Fruit fly (Drosophila melanogaster) whole organism, embryonic: Measurements from ENCODE around the gene CG34179.

Experiments used
- ATbp ChIP-seq: fragments of 200-800 bp; sonication (Bioruptor generic); optimal IDR thresholded peaks from 2 replicates; lab custom pipeline; 2017; ENCODE audit warnings: missing biosample characterization, mild to moderate bottlenecking, missing genetic modification characterization, missing genetic modification reagents
- Bdp1 ChIP-seq: fragments of 200-800 bp; sonication (Bioruptor generic); optimal IDR thresholded peaks from 3 replicates; lab custom pipeline; 2016; ENCODE audit warnings: missing biosample characterization, missing genetic modification characterization
- Bteb2 ChIP-seq: fragments of 200-800 bp; sonication (Bioruptor generic); optimal IDR thresholded peaks from 2 replicates; lab custom pipeline; 2016; ENCODE audit warnings: missing biosample characterization, missing genetic modification characterization
- CG10543 ChIP-seq: fragments of 200-800 bp; sonication (Bioruptor generic); optimal IDR thresholded peaks from 3 replicates; lab custom pipeline; 2017; ENCODE audit warnings: missing biosample characterization, mild to moderate bottlenecking, missing genetic modification characterization, moderate library complexity
- CG10979 ChIP-seq: fragments of 200-800 bp; sonication (Bioruptor generic); optimal IDR thresholded peaks from 2 replicates; lab custom pipeline; 2018; ENCODE audit warnings: missing biosample characterization, mild to moderate bottlenecking, missing genetic modification characterization, moderate library complexity
- CG11560 ChIP-seq: fragments of 200-800 bp; sonication (Bioruptor generic); IDR thresholded peaks from 3 replicates; pipeline ENCODE4 v1.3.6; 2022; ENCODE audit warnings: missing biosample characterization, missing genetic modification characterization
- CG12769 ChIP-seq: fragments of 200-800 bp; sonication (Bioruptor generic); optimal IDR thresholded peaks from 2 replicates; lab custom pipeline; 2019; ENCODE audit warnings: missing biosample characterization, mild to moderate bottlenecking, missing genetic modification characterization, moderate library complexity
- CG13296 ChIP-seq: fragments of 200-800 bp; sonication (Bioruptor generic); optimal IDR thresholded peaks from 3 replicates; lab custom pipeline; 2018; ENCODE audit warnings: missing biosample characterization, mild to moderate bottlenecking, missing genetic modification characterization
- CG13624 ChIP-seq: fragments of 200-800 bp; sonication (Bioruptor generic); optimal IDR thresholded peaks from 2 replicates; lab custom pipeline; 2016; ENCODE audit warnings: missing biosample characterization, missing genetic modification characterization
- CG14860 ChIP-seq: fragments of 200-800 bp; sonication (Bioruptor generic); IDR thresholded peaks from 3 replicates; pipeline ENCODE4 v1.3.6; 2022; ENCODE audit warnings: missing biosample characterization, missing genetic modification characterization; ENCODE audit not compliant: partially characterized antibody
- CG15073 ChIP-seq: fragments of 200-800 bp; sonication (Bioruptor generic); optimal IDR thresholded peaks from 2 replicates; lab custom pipeline; 2016; ENCODE audit warnings: missing biosample characterization, missing genetic modification characterization
- CG15269 ChIP-seq: fragments of 200-800 bp; sonication (Bioruptor generic); optimal IDR thresholded peaks from 2 replicates; lab custom pipeline; 2018; ENCODE audit warnings: missing biosample characterization, mild to moderate bottlenecking, missing genetic modification characterization, moderate library complexity
- CG1529 ChIP-seq: fragments of 200-800 bp; sonication (Bioruptor generic); optimal IDR thresholded peaks from 3 replicates; lab custom pipeline; 2018; ENCODE audit warnings: missing biosample characterization, missing genetic modification characterization
- CG16779 ChIP-seq: fragments of 200-800 bp; sonication (Bioruptor generic); IDR thresholded peaks from 2 replicates; pipeline ENCODE4 v1.3.6; 2022; ENCODE audit warnings: missing biosample characterization, missing genetic modification characterization
- CG17568 ChIP-seq: fragments of 200-800 bp; sonication (Bioruptor generic); optimal IDR thresholded peaks from 2 replicates; lab custom pipeline; 2018; ENCODE audit warnings: missing biosample characterization, mild to moderate bottlenecking, missing genetic modification characterization, moderate library complexity
- CG2116 ChIP-seq: fragments of 200-800 bp; sonication (Bioruptor generic); optimal IDR thresholded peaks from 3 replicates; lab custom pipeline; 2018; ENCODE audit warnings: missing biosample characterization, mild to moderate bottlenecking, missing genetic modification characterization
- CG3281 ChIP-seq: fragments of 200-800 bp; sonication (Bioruptor generic); optimal IDR thresholded peaks from 3 replicates; lab custom pipeline; 2017; ENCODE audit warnings: missing biosample characterization, mild to moderate bottlenecking, missing genetic modification characterization
- CG3726 ChIP-seq: fragments of 200-800 bp; sonication (Bioruptor generic); IDR thresholded peaks from 3 replicates; pipeline ENCODE4, ENCODE4 v1.3.6; 2022; ENCODE audit warnings: missing biosample characterization, missing genetic modification characterization
- CG6254 ChIP-seq: fragments of 200-800 bp; sonication (Bioruptor generic); optimal IDR thresholded peaks from 3 replicates; lab custom pipeline; 2017; ENCODE audit warnings: mild to moderate bottlenecking, missing biosample characterization, missing genetic modification reagents, missing genetic modification characterization
- CG6654 ChIP-seq: fragments of 200-800 bp; sonication (Bioruptor generic); optimal IDR thresholded peaks from 2 replicates; lab custom pipeline; 2017; ENCODE audit warnings: missing biosample characterization, mild to moderate bottlenecking, missing genetic modification characterization
- CG7928 ChIP-seq: fragments of 200-800 bp; sonication (Bioruptor generic); optimal IDR thresholded peaks from 2 replicates; lab custom pipeline; 2017; ENCODE audit warnings: missing biosample characterization, mild to moderate bottlenecking, missing genetic modification characterization
- CG9609 ChIP-seq: fragments of 200-800 bp; sonication (Bioruptor generic); optimal IDR thresholded peaks from 3 replicates; lab custom pipeline; 2016; ENCODE audit warnings: missing biosample characterization, missing genetic modification characterization
- D ChIP-seq, 2 experiments: fragments of 200-800 bp in 1 of 2; fragments of >200 bp in 1 of 2; sonication (Bioruptor generic) in 1 of 2; optimal IDR thresholded peaks; 2 replicates in 1 of 2; 3 replicates in 1 of 2; lab custom pipeline; 2017; ENCODE audit warnings: mild to moderate bottlenecking in 1 of 2, missing biosample characterization in 1 of 2, missing genetic modification characterization in 1 of 2, missing genetic modification reagents in 1 of 2
- Dip2 ChIP-seq: fragments of 200-800 bp; sonication (Bioruptor generic); IDR thresholded peaks from 2 replicates; pipeline ENCODE4 v1.3.6; 2022; ENCODE audit warnings: missing biosample characterization, missing genetic modification characterization
- Dp ChIP-seq: fragments of 200-800 bp; sonication (Bioruptor generic); optimal IDR thresholded peaks from 2 replicates; lab custom pipeline; 2018; ENCODE audit warnings: missing biosample characterization, mild to moderate bottlenecking, missing genetic modification characterization, moderate library complexity
- HLH4C ChIP-seq: fragments of 200-800 bp; sonication (Bioruptor generic); IDR thresholded peaks from 3 replicates; pipeline ENCODE4 v1.3.6; 2022; ENCODE audit warnings: missing biosample characterization, missing genetic modification characterization; ENCODE audit not compliant: partially characterized antibody
- Jarid2 ChIP-seq: fragments of 200-800 bp; sonication (Bioruptor generic); optimal IDR thresholded peaks from 3 replicates; lab custom pipeline; 2017; ENCODE audit warnings: mild to moderate bottlenecking, missing biosample characterization, missing genetic modification reagents, missing genetic modification characterization
- Oli ChIP-seq: fragments of 200-800 bp; sonication (Bioruptor generic); optimal IDR thresholded peaks from 2 replicates; lab custom pipeline; 2018; ENCODE audit warnings: missing biosample characterization, mild to moderate bottlenecking, missing genetic modification characterization, moderate library complexity
- Stat92E ChIP-seq, 3 experiments: fragments of >200 bp in 2 of 3; fragments of 200-800 bp in 1 of 3; sonication (Bioruptor generic) in 1 of 3; optimal IDR thresholded peaks; 2 replicates each; lab custom pipeline; 2017 to 2019; ENCODE audit warnings: missing biosample characterization in 3 of 3, missing genetic modification characterization in 3 of 3, mild to moderate bottlenecking in 1 of 3, moderate library complexity in 1 of 3
- Vsx1 ChIP-seq: fragments of 200-800 bp; sonication (Bioruptor generic); optimal IDR thresholded peaks from 2 replicates; lab custom pipeline; 2017; ENCODE audit warnings: missing biosample characterization, mild to moderate bottlenecking, missing genetic modification characterization, missing genetic modification reagents
- Xrp1 ChIP-seq: fragments of 200-800 bp; sonication (Bioruptor generic); IDR thresholded peaks from 2 replicates; pipeline ENCODE4 v1.3.6; 2022; ENCODE audit warnings: missing biosample characterization, missing genetic modification characterization
- ab ChIP-seq: fragments of 200-800 bp; sonication (Bioruptor generic); optimal IDR thresholded peaks from 2 replicates; lab custom pipeline; 2016; ENCODE audit warnings: missing biosample characterization, missing genetic modification characterization
- ato ChIP-seq: fragments of 200-800 bp; sonication (Bioruptor generic); IDR thresholded peaks from 2 replicates; pipeline ENCODE4 v1.3.6; 2022; ENCODE audit warnings: missing biosample characterization, missing genetic modification characterization; ENCODE audit not compliant: partially characterized antibody
- chn ChIP-seq: fragments of 200-800 bp; sonication (Bioruptor generic); optimal IDR thresholded peaks from 2 replicates; lab custom pipeline; 2016; ENCODE audit warnings: missing biosample characterization, missing genetic modification characterization
- cwo ChIP-seq: fragments of 200-800 bp; sonication (Bioruptor generic); optimal IDR thresholded peaks from 3 replicates; lab custom pipeline; 2017; ENCODE audit warnings: missing biosample characterization, missing genetic modification characterization, mild to moderate bottlenecking, moderate library complexity, missing genetic modification reagents
- disco-r ChIP-seq: fragments of 200-800 bp; sonication (Bioruptor generic); optimal IDR thresholded peaks from 2 replicates; lab custom pipeline; 2016; ENCODE audit warnings: missing biosample characterization, missing genetic modification characterization
- dm ChIP-seq: fragments of 200-800 bp; sonication (Bioruptor generic); optimal IDR thresholded peaks from 3 replicates; lab custom pipeline; 2016; ENCODE audit warnings: missing biosample characterization, missing genetic modification characterization
- fd102C ChIP-seq: fragments of 200-800 bp; sonication (Bioruptor generic); optimal IDR thresholded peaks from 2 replicates; lab custom pipeline; 2018; ENCODE audit warnings: missing biosample characterization, mild to moderate bottlenecking, missing genetic modification characterization, moderate library complexity
- fu2 ChIP-seq: fragments of 200-800 bp; sonication (Bioruptor generic); optimal IDR thresholded peaks from 2 replicates; lab custom pipeline; 2016; ENCODE audit warnings: missing biosample characterization, missing genetic modification characterization
- ham ChIP-seq: fragments of 200-800 bp; sonication (Bioruptor generic); IDR thresholded peaks from 2 replicates; pipeline ENCODE4 v1.3.6; 2022; ENCODE audit warnings: missing biosample characterization, missing genetic modification characterization
- prd ChIP-seq, 3 experiments: fragments of >200 bp in 2 of 3; fragments of 200-800 bp in 1 of 3; sonication (Bioruptor generic) in 1 of 3; optimal IDR thresholded peaks in 2 of 3; IDR thresholded peaks in 1 of 3; 2 replicates in 2 of 3; 3 replicates in 1 of 3; pipeline versions ENCODE4 v1.3.6 to Lab custom; 2017 to 2022; ENCODE audit warnings: missing biosample characterization in 1 of 3, missing genetic modification characterization in 1 of 3
- repo ChIP-seq: fragments of 200-800 bp; sonication (Bioruptor generic); optimal IDR thresholded peaks from 2 replicates; lab custom pipeline; 2016; ENCODE audit warnings: missing biosample characterization, missing genetic modification characterization
- sqz ChIP-seq: fragments of 200-800 bp; sonication (Bioruptor generic); optimal IDR thresholded peaks from 3 replicates; lab custom pipeline; 2018; ENCODE audit warnings: missing biosample characterization, mild to moderate bottlenecking, missing genetic modification characterization
- trem ChIP-seq: fragments of 200-800 bp; optimal IDR thresholded peaks from 3 replicates; lab custom pipeline; 2019; ENCODE audit warnings: missing biosample characterization, mild to moderate bottlenecking, missing genetic modification characterization, moderate library complexity
- usp ChIP-seq: fragments of >200 bp; optimal IDR thresholded peaks from 2 replicates; lab custom pipeline; 2017; ENCODE audit warnings: missing biosample characterization, missing genetic modification characterization
- wek ChIP-seq: fragments of 200-800 bp; sonication (Bioruptor generic); optimal IDR thresholded peaks from 3 replicates; lab custom pipeline; 2018; ENCODE audit warnings: missing biosample characterization, mild to moderate bottlenecking, missing genetic modification characterization, moderate library complexity
- wor ChIP-seq: fragments of 200-800 bp; sonication (Bioruptor generic); IDR thresholded peaks from 2 replicates; pipeline ENCODE4 v1.3.6; 2022; ENCODE audit warnings: missing biosample characterization, missing genetic modification characterization

The CG34179 gene

DNA sequence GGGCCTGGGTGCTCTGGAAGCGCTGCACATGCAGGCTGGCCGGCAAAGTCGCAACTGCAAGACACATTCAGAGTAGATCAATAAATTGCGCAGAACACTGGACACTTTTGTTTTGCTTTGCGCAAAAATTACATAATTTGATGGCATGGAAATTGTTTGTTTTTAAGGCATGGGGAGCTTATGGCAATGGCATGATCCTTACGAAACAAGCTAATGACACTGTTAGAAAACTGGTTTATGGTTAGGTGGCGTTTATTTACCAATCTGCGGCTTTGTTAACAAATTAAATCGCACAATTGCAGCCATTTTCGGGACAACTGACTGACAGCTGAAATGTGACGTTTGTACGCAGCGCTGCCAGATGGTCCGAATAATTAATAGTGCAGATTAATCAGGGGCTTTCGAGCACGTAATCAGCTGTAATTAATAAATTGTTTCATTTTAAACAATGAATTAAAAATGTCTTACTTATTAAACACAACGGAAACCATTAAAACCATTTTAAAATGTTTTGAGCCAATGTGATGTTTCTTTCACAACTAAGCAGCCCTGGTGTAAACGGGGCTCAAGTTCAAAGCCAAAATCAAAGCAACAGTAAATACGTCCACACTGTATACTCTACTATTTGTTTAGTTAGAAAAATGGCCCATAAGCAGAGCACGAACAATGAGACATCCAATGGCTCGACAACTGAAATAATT lies 14.0 kb upstream of the CG34179 start, which contains the start of the genes ND-51 and CG13994 (continued):
- TF ChIP-seq disco-r (GFP tag; lab: Kevin White, UChicago) (peak; percentile 50), trem (tag; lab: Kevin White, UChicago) (peak; percentile 92), Dp (peak; percentile 15), CG10979 (tag; lab: Kevin White, UChicago) (peak; percentile 76), wor (GFP tag; lab: Robert Waterston, UW) (peak; percentile 29; the same call in 1 of the 2 replicates), Stat92E (GFP tag; optimal IDR thresholded peaks at IDR 0.05; lab: Kevin White, UChicago) (peak in 1 of 3 experiments; percentile 34), CG10543 (peak; percentile 88), Bteb2 (GFP tag; lab: Kevin White, UChicago) (peak; percentile 89), CG15269 (peak; percentile 83), wek (peak; percentile 95), CG6254 (GFP tag; lab: Kevin White, UChicago) (peak; percentile 63), prd (optimal IDR thresholded peaks at IDR 0.05; lab: Kevin White, UChicago) (no peak), prd (GFP tag; IDR thresholded peaks at IDR 0.05; lab: Robert Waterston, UW) (peak; percentile 86), CG17568 (GFP tag; lab: Kevin White, UChicago) (no peak), fu2 (GFP tag; lab: Kevin White, UChicago) (peak; percentile 83), CG6654 (GFP tag; lab: Kevin White, UChicago) (peak; percentile 3), Oli (peak; percentile 69), ato (no peak), HLH4C (GFP tag; lab: Robert Waterston, UW) (no peak), CG14860 (no peak), chn (peak; percentile 63), CG3726 (GFP tag; lab: Robert Waterston, UW) (no peak), sqz (GFP tag; lab: Kevin White, UChicago) (no peak), ATbp (no peak), Vsx1 (GFP tag; lab: Kevin White, UChicago) (no peak), CG9609 (GFP tag; lab: Kevin White, UChicago) (peak; percentile 82), CG16779 (GFP tag; lab: Robert Waterston, UW) (peak; percentile 21; the same call in 1 of the 2 replicates), ab (GFP tag; lab: Kevin White, UChicago) (peak; percentile 1), CG13296 (GFP tag; lab: Kevin White, UChicago) (peak; percentile 80), CG7928 (GFP tag; lab: Kevin White, UChicago) (no peak), repo (GFP tag; lab: Kevin White, UChicago) (peak; percentile 78), usp (GFP tag; lab: Kevin White, UChicago) (no peak), Bdp1 (GFP tag; lab: Kevin White, UChicago) (peak; percentile 69), Jarid2 (GFP tag; lab: Kevin White, UChicago) (no peak), ham (no peak), fd102C (GFP tag; lab: Kevin White, UChicago) (no peak), CG3281 (GFP tag; lab: Kevin White, UChicago) (peak; percentile 80), CG2116 (GFP tag; lab: Kevin White, UChicago) (peak; percentile 73), Xrp1 (GFP tag; lab: Robert Waterston, UW) (peak; percentile 85), CG1529 (GFP tag; lab: Kevin White, UChicago) (peak; percentile 48), cwo (GFP tag; lab: Kevin White, UChicago) (peak; percentile 70), D (optimal IDR thresholded peaks at IDR 0.05; lab: Kevin White, UChicago) (no peak), D (GFP tag; optimal IDR thresholded peaks at IDR 0.05; lab: Kevin White, UChicago) (peak; percentile 66), Dip2 (GFP tag; lab: Robert Waterston, UW) (no peak), CG13624 (peak; percentile 86), CG11560 (peak; percentile 59; the same call in 2 of the 3 replicates), CG15073 (no peak), CG12769 (tag; lab: Kevin White, UChicago) (no peak), dm (GFP tag; lab: Kevin White, UChicago) (peak; percentile 70)
